Fruit fly (Drosophila melanogaster): ENCODE data around the gene eIF4H1.

Gene eIF4H1

dm6 chrX:16425145-16425544 lies 23.3 kb upstream of the eIF4H1 start (continued):
- TF ChIP-seq esn (GFP tag; optimal IDR thresholded peaks at IDR 0.05) (no peak), topi (GFP tag; optimal IDR thresholded peaks at IDR 0.05) (no peak), acj6 (GFP tag; optimal IDR thresholded peaks at IDR 0.05) (no peak), Smox (GFP tag; optimal IDR thresholded peaks at IDR 0.05) (no peak), Ets21C (GFP tag; optimal IDR thresholded peaks at IDR 0.05) (no peak), Blimp-1 (GFP tag; optimal IDR thresholded peaks at IDR 0.05) (no peak), CG31627 (GFP tag; optimal IDR thresholded peaks at IDR 0.05) (no peak), ss (GFP tag; optimal IDR thresholded peaks at IDR 0.05) (peak; percentile 49 to 57), net (GFP tag; optimal IDR thresholded peaks at IDR 0.05) (no peak), CG3919 (GFP tag; optimal IDR thresholded peaks at IDR 0.05) (no peak), Eip78C (GFP tag) (peak; percentile 64), CG11294 (GFP tag; IDR thresholded peaks at IDR 0.05) (no peak), CG15336 (GFP tag; IDR thresholded peaks at IDR 0.05) (peak; percentile 22; the same call in 1 of the 2 replicates), CG8119 (GFP tag; IDR thresholded peaks at IDR 0.05) (no peak), Met (GFP tag; optimal IDR thresholded peaks at IDR 0.05) (no peak), cyc (GFP tag; optimal IDR thresholded peaks at IDR 0.05) (no peak), Eip93F (GFP tag; optimal IDR thresholded peaks at IDR 0.05) (no peak), Hr38 (GFP tag; optimal IDR thresholded peaks at IDR 0.05) (no peak), CG8632 (GFP tag; optimal IDR thresholded peaks at IDR 0.05) (no peak), eg (GFP tag; IDR thresholded peaks at IDR 0.05) (no peak), Lpt (GFP tag; optimal IDR thresholded peaks at IDR 0.05) (peak; percentile 9), CG9139 (GFP tag; optimal IDR thresholded peaks at IDR 0.05) (peak; percentile 4), fd85E (GFP tag; optimal IDR thresholded peaks at IDR 0.05) (no peak), Hr4 (GFP tag; optimal IDR thresholded peaks at IDR 0.05) (no peak)

dm6 chrX:16426478-16427052 lies 21.9 kb upstream of the eIF4H1 start:
- TF ChIP-seq Sox14 (GFP tag; optimal IDR thresholded peaks at IDR 0.05) (peak; percentile 16), CG9139 (GFP tag; optimal IDR thresholded peaks at IDR 0.05) (no peak), lz (GFP tag; optimal IDR thresholded peaks at IDR 0.05) (peak; percentile 13), CG3032 (tag; optimal IDR thresholded peaks at IDR 0.05) (peak; percentile 3), achi (GFP tag; optimal IDR thresholded peaks at IDR 0.05) (no peak), CG15336 (GFP tag; IDR thresholded peaks at IDR 0.05) (no peak), cyc (GFP tag; optimal IDR thresholded peaks at IDR 0.05) (no peak), ss (GFP tag; optimal IDR thresholded peaks at IDR 0.05) (peak in 1 of 2 experiments; percentile 23), CG6163 (GFP tag; IDR thresholded peaks at IDR 0.05) (peak; percentile 40; the same call in 1 of the 3 replicates), eg (GFP tag; IDR thresholded peaks at IDR 0.05) (no peak), CG6792 (GFP tag; optimal IDR thresholded peaks at IDR 0.05) (peak; percentile 10), CG10631 (GFP tag; optimal IDR thresholded peaks at IDR 0.05) (peak; percentile 6), topi (GFP tag; optimal IDR thresholded peaks at IDR 0.05) (peak; percentile 14), esn (GFP tag; optimal IDR thresholded peaks at IDR 0.05) (peak; percentile 36), CG11902 (GFP tag; optimal IDR thresholded peaks at IDR 0.05) (no peak), CG1621 (tag; optimal IDR thresholded peaks at IDR 0.05) (peak; percentile 21), CG31627 (GFP tag; optimal IDR thresholded peaks at IDR 0.05) (no peak), CG34406 (GFP tag; optimal IDR thresholded peaks at IDR 0.05) (peak; percentile 30), svp (GFP tag) (peak; percentile 49), Eip78C (GFP tag) (peak; percentile 46), CG8632 (GFP tag; optimal IDR thresholded peaks at IDR 0.05) (peak; percentile 3), Hr39 (GFP tag; optimal IDR thresholded peaks at IDR 0.05) (no peak)

- TF ChIP-seq Gug (GFP tag; IDR thresholded peaks at IDR 0.05) (no peak), esn (GFP tag; optimal IDR thresholded peaks at IDR 0.05) (peak; percentile 33)
Measured at dm6 chrX:16427786-16428400, 20.6 kb upstream of the eIF4H1 start.

Data from whole organism, prepupa.